Worm (Caenorhabditis elegans): ENCODE measurements around the gene C08E8.10.
A peak's percentile ranks its signal among the peaks of the same experiment; 100 is the strongest.

The C08E8.10 gene

ce11 chrV:18362402-18362801, 22.7 kb upstream of the C08E8.10 start, which contains the start of gene C08E8.1:
C08E8.1 (minus strand) TSS chrV:18362502.
- no peak for TF ChIP-seq madf-9 (GFP tag; conservative IDR thresholded peaks at IDR 0.05)
- no peak for TF ChIP-seq mxl-2 (GFP tag; conservative IDR thresholded peaks at IDR 0.05)
- TF ChIP-seq daf-16 (GFP tag; optimal IDR thresholded peaks at IDR 0.05) = no peak
- TF ChIP-seq daf-16 (tag; optimal IDR thresholded peaks at IDR 0.05) = no peak
- no peak for TF ChIP-seq sdz-12 (GFP tag; optimal IDR thresholded peaks at IDR 0.05)
- no peak for TF ChIP-seq nhr-41 (GFP tag; IDR thresholded peaks at IDR 0.05)
- no peak for TF ChIP-seq tag-97 (GFP tag; IDR thresholded peaks at IDR 0.05)
- TF ChIP-seq ceh-44 (GFP tag; IDR thresholded peaks at IDR 0.05) = no peak
- no peak for TF ChIP-seq hlh-30 (tag; optimal IDR thresholded peaks at IDR 0.05; ENCODE audit: insufficient read depth)
- no peak for TF ChIP-seq hif-1 (tag; optimal IDR thresholded peaks at IDR 0.05)
- no peak for TF ChIP-seq hmg-1.1 (GFP tag; IDR thresholded peaks at IDR 0.05)
- TF ChIP-seq arid-1 (GFP tag; conservative IDR thresholded peaks at IDR 0.05) = no peak

ce11 chrV:18359888-18360287, 20.2 kb upstream of the C08E8.10 start, which contains the start of gene C08E8.5:
C08E8.5 (minus strand) TSS chrV:18359988.
- peak; percentile 68 for TF ChIP-seq aha-1 (tag)
- TF ChIP-seq Y75B8A.6 (GFP tag; IDR thresholded peaks at IDR 0.05) = no peak
- TF ChIP-seq cey-2 (tag; optimal IDR thresholded peaks at IDR 0.05; ENCODE audit: borderline replicate concordance, insufficient read depth) = no peak
- TF ChIP-seq ceh-82 (tag; optimal IDR thresholded peaks at IDR 0.05) = no peak

- no peak for TF ChIP-seq daf-16 (GFP tag; optimal IDR thresholded peaks at IDR 0.05)
- TF ChIP-seq daf-16 (tag; optimal IDR thresholded peaks at IDR 0.05) = no peak
- TF ChIP-seq nhr-25 (tag; optimal IDR thresholded peaks at IDR 0.05; ENCODE audit: borderline replicate concordance, insufficient read depth) = no peak
- TF ChIP-seq spr-1 (tag; optimal IDR thresholded peaks at IDR 0.05) = no peak
- TF ChIP-seq ces-1 (GFP tag; optimal IDR thresholded peaks at IDR 0.05) = no peak
- TF ChIP-seq fos-1 (tag; optimal IDR thresholded peaks at IDR 0.05) = no peak
- TF ChIP-seq pqm-1 (tag; optimal IDR thresholded peaks at IDR 0.05) = no peak
- no peak for TF ChIP-seq hmg-1.1 (GFP tag; IDR thresholded peaks at IDR 0.05)
- no peak for TF ChIP-seq R02D3.7 (tag; optimal IDR thresholded peaks at IDR 0.05)
- TF ChIP-seq ama-1 (optimal IDR thresholded peaks at IDR 0.05) = no peak
- TF ChIP-seq mdt-29 (GFP tag; IDR thresholded peaks at IDR 0.05) = no peak
- no peak for TF ChIP-seq skn-1 (tag; optimal IDR thresholded peaks at IDR 0.05)
- no peak for TF ChIP-seq egl-43 (GFP tag; IDR thresholded peaks at IDR 0.05)
- TF ChIP-seq vab-7 (GFP tag; IDR thresholded peaks at IDR 0.05) = no peak
- no peak for TF ChIP-seq daf-12 (tag; optimal IDR thresholded peaks at IDR 0.05)
- TF ChIP-seq Y105C5A.15 (GFP tag; IDR thresholded peaks at IDR 0.05) = no peak
- no peak for TF ChIP-seq nhr-10 (tag; optimal IDR thresholded peaks at IDR 0.05)
These were observed 16.0 kb upstream of the C08E8.10 start, which contains the start of gene C08E8.2 for ce11 chrV:18355742-18356141. C08E8.2 (minus strand) TSS chrV:18355842.

- TF ChIP-seq lin-13 (GFP tag; optimal IDR thresholded peaks at IDR 0.05) (peak; percentile 20), nhr-28 (tag; optimal IDR thresholded peaks at IDR 0.05) (peak; percentile 96), F44E2.7 (GFP tag; IDR thresholded peaks at IDR 0.05) (no peak)
These were observed 14.6 kb upstream of the C08E8.10 start for ce11 chrV:18354299-18354698.

- TF ChIP-seq nhr-76 (tag; optimal IDR thresholded peaks at IDR 0.05) = no peak
- TF ChIP-seq nhr-11 (tag; optimal IDR thresholded peaks at IDR 0.05) = no peak
- TF ChIP-seq daf-12 (tag; optimal IDR thresholded peaks at IDR 0.05) = no peak
- TF ChIP-seq ceh-32 (tag; optimal IDR thresholded peaks at IDR 0.05; ENCODE audit: poor library complexity) = no peak
- no peak for TF ChIP-seq T26A8.4 (GFP tag; IDR thresholded peaks at IDR 0.05)
- no peak for TF ChIP-seq egl-43 (GFP tag; IDR thresholded peaks at IDR 0.05)
- no peak for TF ChIP-seq ceh-62 (tag; optimal IDR thresholded peaks at IDR 0.05)
- no peak for TF ChIP-seq fos-1 (tag; optimal IDR thresholded peaks at IDR 0.05)
- no peak for TF ChIP-seq F10B5.3 (tag; optimal IDR thresholded peaks at IDR 0.05)
- no peak for TF ChIP-seq ama-1 (optimal IDR thresholded peaks at IDR 0.05)
- no peak for TF ChIP-seq aly-2 (tag; optimal IDR thresholded peaks at IDR 0.05)
- no peak for TF ChIP-seq gei-8 (GFP tag; optimal IDR thresholded peaks at IDR 0.05)
- no peak for TF ChIP-seq nhr-42 (GFP tag; IDR thresholded peaks at IDR 0.05)
- TF ChIP-seq madf-9 (GFP tag; conservative IDR thresholded peaks at IDR 0.05) = no peak
- no peak for TF ChIP-seq dmd-9 (GFP tag; IDR thresholded peaks at IDR 0.05)
- TF ChIP-seq lim-7 (GFP tag; IDR thresholded peaks at IDR 0.05) = no peak
- no peak for TF ChIP-seq jun-1 (tag; optimal IDR thresholded peaks at IDR 0.05)
These were observed 11.0 kb upstream of the C08E8.10 start, which contains the start of gene C08E8.11 for ce11 chrV:18350721-18351120. C08E8.11 (plus strand) TSS chrV:18351021.
